Worm (Caenorhabditis elegans) whole organism, L2 larva: ENCODE results near the gene K02B2.6.

Experiments used
- C34F6.9 ChIP-seq: fragments of 150-350 bp; optimal IDR thresholded peaks from 2 replicates; lab custom pipeline; 2014; ENCODE audit warnings: missing biosample characterization, missing genetic modification characterization
- lin-13 ChIP-seq: fragments of 150-350 bp; optimal IDR thresholded peaks from 2 replicates; lab custom pipeline; 2014; ENCODE audit warnings: missing biosample characterization, missing genetic modification reagents, missing genetic modification characterization
- lsy-2 ChIP-seq, 2 experiments: fragments of 150-350 bp in 1 of 2; sonication (generic microtip) in 1 of 2; optimal IDR thresholded peaks; 2 replicates each; lab custom pipeline; 2014 to 2017; ENCODE audit warnings: missing biosample characterization in 2 of 2, missing genetic modification characterization in 2 of 2
- mbf-1 ChIP-seq: sonication (generic microtip); optimal IDR thresholded peaks from 2 replicates; lab custom pipeline; 2017; ENCODE audit warnings: missing biosample characterization, missing genetic modification characterization
- mdl-1 ChIP-seq, 2 experiments: fragments of 150-350 bp in 1 of 2; sonication (generic microtip) in 1 of 2; optimal IDR thresholded peaks; 2 replicates each; lab custom pipeline; 2017; ENCODE audit warnings: missing biosample characterization in 2 of 2, missing genetic modification characterization in 2 of 2
- nhr-12 ChIP-seq: fragments of 150-350 bp; optimal IDR thresholded peaks from 2 replicates; lab custom pipeline; 2014; ENCODE audit warnings: missing biosample characterization, missing genetic modification characterization
- nhr-237 ChIP-seq: fragments of 150-350 bp; optimal IDR thresholded peaks from 2 replicates; lab custom pipeline; 2014; ENCODE audit warnings: missing biosample characterization, missing genetic modification characterization
- nhr-25 ChIP-seq: fragments of 150-350 bp; sonication (generic microtip); optimal IDR thresholded peaks from 3 replicates; lab custom pipeline; 2014; ENCODE audit warnings: missing biosample characterization, missing genetic modification characterization
- skn-1 ChIP-seq: sonication (generic microtip); optimal IDR thresholded peaks from 2 replicates; lab custom pipeline; 2017; ENCODE audit warnings: missing biosample characterization, missing genetic modification characterization
- snpc-4 ChIP-seq: fragments of 150-350 bp; optimal IDR thresholded peaks from 2 replicates; lab custom pipeline; 2014; ENCODE audit warnings: missing biosample characterization, missing genetic modification characterization
- unc-55 ChIP-seq: fragments of 150-350 bp; sonication (generic microtip); optimal IDR thresholded peaks from 3 replicates; lab custom pipeline; 2014; ENCODE audit warnings: missing biosample characterization, missing genetic modification reagents, missing genetic modification characterization
- ztf-11 ChIP-seq: sonication (generic microtip); optimal IDR thresholded peaks from 2 replicates; lab custom pipeline; 2017; ENCODE audit warnings: missing biosample characterization, missing genetic modification characterization
- ztf-4 ChIP-seq: fragments of 150-350 bp; optimal IDR thresholded peaks from 2 replicates; lab custom pipeline; 2014; ENCODE audit warnings: missing biosample characterization, missing genetic modification characterization

- TF ChIP-seq nhr-25 (tag; lab: Kevin White, UChicago) (no peak), C34F6.9 (tag; lab: Kevin White, UChicago) (no peak), skn-1 (tag; lab: Kevin White, UChicago) (no peak), ztf-11 (tag; lab: Kevin White, UChicago) (no peak), lsy-2 (tag; optimal IDR thresholded peaks at IDR 0.05; lab: Kevin White, UChicago) (no peak), snpc-4 (tag; lab: Kevin White, UChicago) (no peak), lin-13 (GFP tag; lab: Kevin White, UChicago) (no peak), nhr-237 (no peak), mbf-1 (tag; lab: Kevin White, UChicago) (no peak), unc-55 (GFP tag; lab: Kevin White, UChicago) (no peak), mdl-1 (tag; optimal IDR thresholded peaks at IDR 0.05; lab: Kevin White, UChicago) (no peak), nhr-12 (tag; lab: Kevin White, UChicago) (no peak), ztf-4 (tag; lab: Kevin White, UChicago) (no peak)
Measured at ce11 chrIV:5985823-5986222, 23.8 kb upstream of the K02B2.6 start.
